Worm (Caenorhabditis elegans) whole organism, L4 larva: ENCODE measurements around the gene F11C7.6.

ENCODE experiments used
- R02D3.7 ChIP-seq: fragments of 150-350 bp; sonication (generic microtip); optimal IDR thresholded peaks from 3 replicates; lab custom pipeline; 2014; ENCODE audit warnings: missing biosample characterization, missing genetic modification characterization
- T20F7.1 ChIP-seq: fragments of 200-800 bp; sonication (Bioruptor generic); optimal IDR thresholded peaks from 2 replicates; lab custom pipeline; 2018; ENCODE audit warnings: mild to moderate bottlenecking, missing genetic modification characterization, missing compliant biosample characterization
- Y48G9A.11 ChIP-seq: fragments of 200-800 bp; sonication (Bioruptor generic); IDR thresholded peaks from 2 replicates; pipeline ENCODE4 v1.3.6; 2022; ENCODE audit warnings: missing genetic modification reagents, missing genetic modification characterization, missing compliant biosample characterization
- ZK337.2 ChIP-seq: fragments of 200-800 bp; sonication (Bioruptor generic); IDR thresholded peaks from 2 replicates; pipeline ENCODE4 v1.3.6; 2022; ENCODE audit warnings: missing genetic modification reagents, missing genetic modification characterization, missing compliant biosample characterization
- aha-1 ChIP-seq: fragments of 150-350 bp; peaks from one replicate; lab custom pipeline; 2014; ENCODE audit warnings: missing biosample characterization, missing genetic modification characterization
- aly-2 ChIP-seq: sonication (generic microtip); optimal IDR thresholded peaks from 2 replicates; lab custom pipeline; 2018; ENCODE audit warnings: missing biosample characterization, missing genetic modification characterization
- ceh-62 ChIP-seq: sonication (generic microtip); optimal IDR thresholded peaks from 2 replicates; lab custom pipeline; 2017; ENCODE audit warnings: missing biosample characterization, missing genetic modification characterization
- daf-16 ChIP-seq, 3 experiments: sonication (generic microtip); optimal IDR thresholded peaks; 2 replicates each; lab custom pipeline; 2016 to 2017; ENCODE audit warnings: missing genetic modification characterization in 3 of 3, missing genetic modification reagents in 3 of 3, mild to moderate bottlenecking in 2 of 3, missing compliant biosample characterization in 2 of 3, missing biosample characterization in 1 of 3, moderate library complexity in 1 of 3
- daf-19 ChIP-seq: fragments of 200-800 bp; sonication (Bioruptor generic); conservative IDR thresholded peaks from 2 replicates; pipeline ENCODE4 v1.3.6; 2022; ENCODE audit warnings: missing genetic modification characterization, missing compliant biosample characterization
- dmd-8 ChIP-seq: fragments of 200-800 bp; sonication (Bioruptor generic); IDR thresholded peaks from 2 replicates; pipeline ENCODE4 v1.3.6; 2022; ENCODE audit warnings: missing genetic modification characterization, missing compliant biosample characterization
- duxl-1 ChIP-seq: sonication (generic microtip); optimal IDR thresholded peaks from 2 replicates; lab custom pipeline; 2016; ENCODE audit warnings: mild to moderate bottlenecking, missing genetic modification characterization, moderate library complexity, missing compliant biosample characterization; ENCODE audit not compliant: poor library complexity
- dve-1 ChIP-seq: sonication (generic microtip); optimal IDR thresholded peaks from 2 replicates; lab custom pipeline; 2017; ENCODE audit warnings: antibody characterized with exemption, mild to moderate bottlenecking, missing genetic modification characterization, missing compliant biosample characterization; ENCODE audit not compliant: insufficient read depth
- egl-43 ChIP-seq: fragments of 200-800 bp; sonication (Bioruptor generic); IDR thresholded peaks from 2 replicates; pipeline ENCODE4 v1.3.6; 2022; ENCODE audit warnings: missing genetic modification reagents, missing genetic modification characterization, missing compliant biosample characterization
- fkh-10 ChIP-seq: fragments of 150-350 bp; optimal IDR thresholded peaks from 2 replicates; lab custom pipeline; 2014; ENCODE audit warnings: missing biosample characterization, missing genetic modification reagents, missing genetic modification characterization
- gei-8 ChIP-seq: fragments of 200-800 bp; sonication (Bioruptor generic); optimal IDR thresholded peaks from 2 replicates; lab custom pipeline; 2018; ENCODE audit warnings: mild to moderate bottlenecking, missing genetic modification characterization, missing compliant biosample characterization
- hif-1 ChIP-seq, 2 experiments: sonication (generic microtip); optimal IDR thresholded peaks; 2 replicates each; lab custom pipeline; 2016 to 2017; ENCODE audit warnings: missing compliant biosample characterization in 2 of 2, missing genetic modification characterization in 2 of 2, missing genetic modification reagents in 2 of 2, missing genotype in 2 of 2, mild to moderate bottlenecking in 1 of 2
- hlh-11 ChIP-seq: fragments of 200-800 bp; sonication (Bioruptor generic); optimal IDR thresholded peaks from 2 replicates; lab custom pipeline; 2018; ENCODE audit warnings: mild to moderate bottlenecking, missing genetic modification characterization, missing compliant biosample characterization
- hlh-30 ChIP-seq: sonication (generic microtip); optimal IDR thresholded peaks from 2 replicates; lab custom pipeline; 2017; ENCODE audit warnings: antibody characterized with exemption, mild to moderate bottlenecking, missing genetic modification characterization, missing compliant biosample characterization; ENCODE audit not compliant: insufficient read depth
- lin-13 ChIP-seq: fragments of 150-350 bp; optimal IDR thresholded peaks from 2 replicates; lab custom pipeline; 2014; ENCODE audit warnings: missing biosample characterization, missing genetic modification reagents, missing genetic modification characterization
- lin-15B ChIP-seq: fragments of 150-350 bp; sonication (generic microtip); optimal IDR thresholded peaks from 3 replicates; lab custom pipeline; 2014; ENCODE audit warnings: missing biosample characterization, missing genetic modification characterization
- lin-38 ChIP-seq: fragments of 200-800 bp; sonication (Bioruptor generic); IDR thresholded peaks from 2 replicates; pipeline ENCODE4 v1.3.6; 2022; ENCODE audit warnings: missing genetic modification reagents, missing genetic modification characterization, missing compliant biosample characterization
- lsy-2 ChIP-seq, 2 experiments: fragments of 150-350 bp in 1 of 2; sonication (generic microtip) in 1 of 2; optimal IDR thresholded peaks; 2 replicates each; lab custom pipeline; 2014 to 2017; ENCODE audit warnings: missing biosample characterization in 2 of 2, missing genetic modification characterization in 2 of 2
- nhr-11 ChIP-seq: fragments of 150-350 bp; optimal IDR thresholded peaks from 2 replicates; lab custom pipeline; 2014; ENCODE audit warnings: missing biosample characterization, missing genetic modification characterization
- nhr-111 ChIP-seq: fragments of 200-800 bp; sonication (Bioruptor generic); optimal IDR thresholded peaks from 2 replicates; lab custom pipeline; 2018; ENCODE audit warnings: mild to moderate bottlenecking, missing genetic modification characterization, missing compliant biosample characterization
- nhr-25 ChIP-seq: sonication (generic microtip); optimal IDR thresholded peaks from 2 replicates; lab custom pipeline; 2017; ENCODE audit warnings: missing genetic modification characterization, mild to moderate bottlenecking, missing compliant biosample characterization, antibody characterized with exemption, moderate library complexity, borderline replicate concordance; ENCODE audit not compliant: insufficient read depth
- nhr-48 ChIP-seq: sonication (generic microtip); optimal IDR thresholded peaks from 2 replicates; lab custom pipeline; 2016; ENCODE audit warnings: mild to moderate bottlenecking, missing genetic modification characterization, missing compliant biosample characterization
- pqm-1 ChIP-seq: sonication (generic microtip); optimal IDR thresholded peaks from 2 replicates; lab custom pipeline; 2017; ENCODE audit warnings: missing biosample characterization, missing genetic modification characterization
- set-16 ChIP-seq: fragments of 200-800 bp; sonication (Bioruptor generic); IDR thresholded peaks from 2 replicates; pipeline ENCODE4 v1.3.6; 2022; ENCODE audit warnings: missing genetic modification reagents, missing genetic modification characterization, missing compliant biosample characterization
- skn-1 ChIP-seq: fragments of 150-350 bp; optimal IDR thresholded peaks from 2 replicates; lab custom pipeline; 2014; ENCODE audit warnings: missing biosample characterization, missing genetic modification characterization
- spr-3 ChIP-seq: fragments of 200-800 bp; sonication (Bioruptor generic); optimal IDR thresholded peaks from 2 replicates; lab custom pipeline; 2018; ENCODE audit warnings: mild to moderate bottlenecking, missing genetic modification characterization, missing compliant biosample characterization
- tra-1 ChIP-seq: fragments of 200-800 bp; sonication (Bioruptor generic); IDR thresholded peaks from 2 replicates; pipeline ENCODE4 v1.3.6; 2022; ENCODE audit warnings: missing genetic modification reagents, missing genetic modification characterization, missing compliant biosample characterization
- unc-62 ChIP-seq, 3 experiments: fragments of 150-350 bp in 1 of 3; sonication (generic microtip); optimal IDR thresholded peaks in 2 of 3; peaks in 1 of 3; 1 replicate in 1 of 3; 2 replicates in 2 of 3; lab custom pipeline; 2014 to 2017; ENCODE audit warnings: missing biosample characterization in 3 of 3, missing genetic modification characterization in 3 of 3, missing genetic modification reagents in 3 of 3, missing genotype in 1 of 3
- zip-2 ChIP-seq: fragments of 150-350 bp; optimal IDR thresholded peaks from 2 replicates; lab custom pipeline; 2014; ENCODE audit warnings: missing biosample characterization, missing genetic modification characterization
- ztf-11 ChIP-seq: fragments of 150-350 bp; optimal IDR thresholded peaks from 2 replicates; lab custom pipeline; 2014; ENCODE audit warnings: missing biosample characterization, missing genetic modification characterization

F11C7.6 gene

ce11 chrX:17379675-17380074 is 21.7 kb upstream of the F11C7.6 start, which contains the start of gene F10D7.10:
F10D7.10 (minus strand) TSS chrX:17379775.
- TF ChIP-seq T20F7.1 (GFP tag; lab: Kevin White, UChicago) (no peak), zip-2 (tag; lab: Kevin White, UChicago) (no peak), gei-8 (GFP tag; lab: Kevin White, UChicago) (no peak), fkh-10 (GFP tag; lab: Kevin White, UChicago) (no peak), ceh-62 (tag; lab: Kevin White, UChicago) (no peak), tra-1 (GFP tag; lab: Robert Waterston, UW) (no peak), egl-43 (no peak), lin-38 (GFP tag; lab: Robert Waterston, UW) (no peak), skn-1 (tag; lab: Kevin White, UChicago) (no peak), nhr-25 (tag; lab: Kevin White, UChicago) (no peak), pqm-1 (tag; lab: Kevin White, UChicago) (no peak), nhr-111 (GFP tag; lab: Kevin White, UChicago) (no peak), daf-19 (GFP tag; lab: Robert Waterston, UW) (no peak), aly-2 (tag; lab: Kevin White, UChicago) (no peak), duxl-1 (no peak), Y48G9A.11 (GFP tag; lab: Robert Waterston, UW) (no peak), nhr-48 (tag; lab: Kevin White, UChicago) (no peak), ZK337.2 (GFP tag; lab: Robert Waterston, UW) (no peak), lin-15B (no peak), ztf-11 (no peak)

ce11 chrX:17381975-17382374 is 19.4 kb upstream of the F11C7.6 start, which contains the start of gene F10D7.4:
F10D7.4 (minus strand) TSS chrX:17382075.
- TF ChIP-seq unc-62 (GFP tag; optimal IDR thresholded peaks at IDR 0.05 in 1 of 2; lab: Kevin White, UChicago) (peak in 1 of 2 experiments; percentile 5), unc-62 (tag; optimal IDR thresholded peaks at IDR 0.05; lab: Kevin White, UChicago) (no peak), R02D3.7 (tag; lab: Kevin White, UChicago) (no peak)

DNA sequence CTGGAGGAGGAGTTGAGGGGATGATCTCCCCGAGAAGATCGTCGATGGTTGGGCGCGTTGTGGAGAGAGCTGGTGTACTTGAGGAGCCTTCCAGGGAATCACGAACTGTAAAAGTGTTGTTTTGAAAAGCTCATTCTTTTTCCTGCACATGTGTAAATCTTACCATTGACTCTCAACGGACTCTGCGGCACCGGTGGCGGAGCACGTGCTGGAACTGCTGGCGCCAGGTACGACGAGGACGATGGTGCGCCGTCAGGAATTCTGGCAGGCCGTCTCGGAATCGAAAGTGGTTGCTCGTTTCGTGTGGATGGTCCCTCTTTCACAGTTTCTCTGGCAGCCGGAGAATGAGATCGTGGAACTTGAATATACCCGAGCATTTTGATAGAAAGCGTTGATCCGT is 17.0 kb upstream of the F11C7.6 start:
- no peak for TF ChIP-seq spr-3 (GFP tag; lab: Kevin White, UChicago)
- TF ChIP-seq set-16 (GFP tag; lab: Robert Waterston, UW) = peak; percentile 70; the same call in 1 of the 2 replicates
- no peak for TF ChIP-seq aha-1 (tag; lab: Kevin White, UChicago)
- TF ChIP-seq unc-62 (GFP tag; optimal IDR thresholded peaks at IDR 0.05 in 1 of 2; lab: Kevin White, UChicago) = peak in 1 of 2 experiments; percentile 17
- TF ChIP-seq unc-62 (tag; optimal IDR thresholded peaks at IDR 0.05; lab: Kevin White, UChicago) = no peak

ce11 chrX:17385102-17385501 is 16.3 kb upstream of the F11C7.6 start:
- TF ChIP-seq dmd-8 (GFP tag; lab: Robert Waterston, UW) = no peak
- peak; percentile 46 for TF ChIP-seq hlh-30
- no peak for TF ChIP-seq dve-1
- TF ChIP-seq lsy-2 (tag; optimal IDR thresholded peaks at IDR 0.05; lab: Kevin White, UChicago) = no peak
- TF ChIP-seq lin-13 = no peak
- TF ChIP-seq daf-16 (GFP tag; optimal IDR thresholded peaks at IDR 0.05; lab: Kevin White, UChicago) = peak in 1 of 2 experiments; percentile 20
- TF ChIP-seq daf-16 (tag; optimal IDR thresholded peaks at IDR 0.05; lab: Kevin White, UChicago) = no peak
- peak in 1 of 2 experiments; percentile 85 for TF ChIP-seq unc-62 (GFP tag; optimal IDR thresholded peaks at IDR 0.05 in 1 of 2; lab: Kevin White, UChicago)
- no peak for TF ChIP-seq unc-62 (tag; optimal IDR thresholded peaks at IDR 0.05; lab: Kevin White, UChicago)
- TF ChIP-seq nhr-11 = peak; percentile 80
- TF ChIP-seq hif-1 (tag; optimal IDR thresholded peaks at IDR 0.05; lab: Kevin White, UChicago) = peak in 1 of 2 experiments; percentile 25
- peak; percentile 19 for TF ChIP-seq hlh-11 (tag; lab: Kevin White, UChicago)
